Worm (Caenorhabditis elegans): ENCODE data around the gene K08H2.10.

DNA sequence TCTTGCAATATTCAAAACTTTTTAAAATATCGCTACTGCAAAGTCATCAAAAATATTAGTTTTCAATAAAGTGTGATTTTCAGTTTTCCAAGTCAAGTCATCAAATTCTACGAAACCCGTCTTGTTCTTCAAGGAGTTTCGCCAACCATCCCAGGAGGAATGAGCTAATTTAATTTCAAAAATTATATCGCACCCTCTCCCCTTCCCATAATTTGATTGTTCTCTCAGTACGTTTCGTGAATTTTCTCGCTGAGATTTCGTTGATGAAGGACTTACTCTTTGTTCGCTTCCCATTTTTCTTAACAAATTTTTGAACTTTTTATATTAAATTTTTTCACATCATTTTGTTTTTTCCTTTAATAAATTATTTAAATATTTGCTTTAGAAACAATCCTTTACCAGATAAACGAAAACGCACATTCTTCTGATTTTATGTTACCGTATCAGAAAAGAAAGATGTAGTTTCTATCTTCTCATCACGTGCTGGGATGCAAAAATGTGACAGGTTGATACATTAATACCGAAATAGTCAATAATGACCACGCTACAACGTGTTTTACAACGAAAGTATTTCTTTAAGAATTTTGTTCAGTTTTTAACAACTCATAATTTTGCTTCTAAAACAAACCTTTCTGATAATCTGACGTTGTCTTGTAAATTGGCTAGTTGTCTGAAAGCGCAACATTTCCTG lies 10.8 kb upstream of the K08H2.10 start:
- TF ChIP-seq unc-86 (tag; optimal IDR thresholded peaks at IDR 0.05) = no peak
- TF ChIP-seq ets-5 (GFP tag; IDR thresholded peaks at IDR 0.05) = no peak
- TF ChIP-seq fos-1 (tag; optimal IDR thresholded peaks at IDR 0.05) = no peak
- no peak for TF ChIP-seq aha-1 (tag; optimal IDR thresholded peaks at IDR 0.05)
- TF ChIP-seq xbp-1 (tag; optimal IDR thresholded peaks at IDR 0.05) = no peak
